Worm (Caenorhabditis elegans): ENCODE measurements around the gene srz-96.
A peak's percentile ranks its signal among the peaks of the same experiment; 100 is the strongest.

The srz-96 gene

DNA sequence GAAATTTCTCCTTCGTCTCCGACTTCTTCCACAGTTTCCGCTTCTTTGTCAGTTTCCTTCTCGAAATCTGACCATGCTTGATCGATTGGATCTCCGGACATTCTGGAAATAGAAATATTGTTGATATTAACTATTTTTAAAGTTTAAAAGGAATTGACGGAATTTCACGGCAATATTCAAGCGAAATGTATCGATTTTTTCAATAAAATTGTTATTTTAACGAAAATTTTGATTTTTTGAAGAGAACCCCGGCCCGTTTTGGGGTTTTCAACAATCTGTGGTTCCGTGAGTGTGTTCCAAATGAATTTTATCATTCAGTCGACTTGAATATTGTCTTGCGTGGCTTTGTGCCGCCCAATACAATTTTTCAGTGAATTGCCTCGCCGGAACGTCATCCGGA is 41.9 kb upstream of the srz-96 start, which contains the start of gene F40D4.13 (continued):
- TF ChIP-seq nhr-28 (tag; optimal IDR thresholded peaks at IDR 0.05) (no peak), nhr-19 (GFP tag; conservative IDR thresholded peaks at IDR 0.05) (no peak)

DNA sequence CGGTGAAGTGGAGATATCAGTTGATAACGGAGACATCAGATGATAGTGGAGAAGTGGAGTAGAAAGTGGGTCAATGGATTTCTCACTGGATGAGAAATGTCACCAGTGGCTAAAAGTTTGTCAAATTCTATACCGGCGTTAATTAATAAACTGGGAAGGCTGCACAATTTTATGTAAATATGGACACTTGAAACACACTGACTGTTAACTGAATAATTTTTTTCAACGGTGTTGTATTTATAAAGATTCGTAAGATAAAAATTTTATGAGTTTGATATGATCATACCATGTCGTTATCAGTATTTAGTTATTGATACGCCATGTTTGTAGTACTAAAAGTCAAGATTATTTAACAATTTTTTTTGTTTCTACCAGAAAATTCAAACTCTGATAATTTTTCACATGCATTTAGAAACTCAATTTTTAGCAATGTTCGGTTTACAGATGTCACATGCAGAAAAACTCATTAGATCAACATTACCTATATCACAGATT is 39.5 kb upstream of the srz-96 start, which contains the start of gene F40D4.12:
TSS of gene F40D4.12 (plus strand) at position 445 of the 495 bp plus-strand sequence.
- TF ChIP-seq lin-39 (tag; optimal IDR thresholded peaks at IDR 0.05) = no peak
- TF ChIP-seq hlh-4 (tag; optimal IDR thresholded peaks at IDR 0.05) = no peak
- no peak for TF ChIP-seq ceh-63 (GFP tag; optimal IDR thresholded peaks at IDR 0.05)
- no peak for TF ChIP-seq fkh-4 (tag; optimal IDR thresholded peaks at IDR 0.05; ENCODE audit: borderline replicate concordance)
- TF ChIP-seq egl-13 (tag; optimal IDR thresholded peaks at IDR 0.05) = no peak
- TF ChIP-seq elt-2 (tag; optimal IDR thresholded peaks at IDR 0.05) = peak; percentile 82
- TF ChIP-seq tlp-1 (tag; optimal IDR thresholded peaks at IDR 0.05) = peak; percentile 5
- no peak for TF ChIP-seq mab-9 (GFP tag; IDR thresholded peaks at IDR 0.05)
- TF ChIP-seq alr-1 (tag; optimal IDR thresholded peaks at IDR 0.05; ENCODE audit: borderline replicate concordance) = no peak

DNA sequence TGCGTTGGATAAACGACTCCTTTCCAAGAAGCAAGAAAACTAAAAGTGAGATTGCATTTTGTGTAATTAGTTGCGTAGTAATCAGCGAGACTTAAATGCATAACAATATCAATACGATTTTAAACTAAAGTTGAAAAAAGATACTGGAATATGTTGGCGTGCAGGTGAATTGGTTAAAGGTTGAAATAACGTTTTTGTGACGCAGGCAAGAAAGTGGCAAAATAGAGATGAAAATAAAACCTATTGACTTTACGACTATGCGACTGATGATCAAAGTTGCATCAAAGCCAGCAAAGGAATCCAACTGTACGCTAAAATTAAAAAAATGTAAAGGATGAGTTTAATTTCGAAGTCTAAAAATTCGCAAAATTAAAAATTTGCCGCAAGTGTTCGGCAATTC is 33.6 kb upstream of the srz-96 start, which contains the start of gene srh-102:
TSS of gene srh-102 (minus strand) at position 101 of the 400 bp plus-strand sequence.
- no peak for TF ChIP-seq ztf-4 (tag; optimal IDR thresholded peaks at IDR 0.05)
- TF ChIP-seq aha-1 (tag; optimal IDR thresholded peaks at IDR 0.05) = no peak
- TF ChIP-seq xbp-1 (tag; optimal IDR thresholded peaks at IDR 0.05) = no peak
- TF ChIP-seq unc-130 (tag; optimal IDR thresholded peaks at IDR 0.05) = no peak
- no peak for TF ChIP-seq nhr-20 (tag; optimal IDR thresholded peaks at IDR 0.05)
- no peak for TF ChIP-seq mep-1 (tag; optimal IDR thresholded peaks at IDR 0.05)
- no peak for TF ChIP-seq sup-37 (GFP tag; optimal IDR thresholded peaks at IDR 0.05)
- TF ChIP-seq ces-1 (GFP tag; optimal IDR thresholded peaks at IDR 0.05) = no peak

DNA sequence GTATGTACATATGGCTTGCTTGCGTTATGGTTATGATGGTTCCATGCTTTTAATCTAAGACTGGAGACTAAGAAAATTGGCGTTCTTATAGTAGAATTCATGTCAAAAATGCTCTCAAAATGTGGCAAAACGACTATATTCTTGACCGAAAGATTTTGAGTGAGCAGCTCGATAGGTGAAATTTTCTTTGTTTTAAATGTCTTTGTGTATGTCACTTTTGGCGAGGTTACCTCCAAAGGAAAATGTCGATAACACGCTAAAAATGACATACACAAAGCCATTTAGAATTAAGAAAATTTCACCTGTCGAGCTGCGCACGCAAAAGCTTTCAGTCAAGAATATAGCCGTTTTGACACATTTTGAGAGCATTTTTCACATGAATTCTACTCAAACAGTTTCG is 31.6 kb upstream of the srz-96 start, which contains the start of gene srz-66:
TSS of gene srz-66 (minus strand) at position 101 of the 400 bp plus-strand sequence.
- TF ChIP-seq nhr-71 (tag; optimal IDR thresholded peaks at IDR 0.05) (no peak), blmp-1 (tag; optimal IDR thresholded peaks at IDR 0.05) (no peak), unc-86 (tag; optimal IDR thresholded peaks at IDR 0.05) (no peak), pax-3 (tag; optimal IDR thresholded peaks at IDR 0.05) (no peak), jun-1 (tag; optimal IDR thresholded peaks at IDR 0.05) (no peak), fkh-8 (tag; optimal IDR thresholded peaks at IDR 0.05) (no peak), nhr-77 (tag; optimal IDR thresholded peaks at IDR 0.05) (no peak), dsc-1 (tag; optimal IDR thresholded peaks at IDR 0.05) (no peak), Y116A8C.19 (tag; optimal IDR thresholded peaks at IDR 0.05; ENCODE audit: borderline replicate concordance) (no peak), fkh-4 (tag; optimal IDR thresholded peaks at IDR 0.05; ENCODE audit: borderline replicate concordance) (no peak), sup-37 (GFP tag; optimal IDR thresholded peaks at IDR 0.05) (no peak), snu-23 (GFP tag; optimal IDR thresholded peaks at IDR 0.05) (no peak), lin-35 (GFP tag; optimal IDR thresholded peaks at IDR 0.05) (no peak), tlp-1 (tag; optimal IDR thresholded peaks at IDR 0.05) (no peak), ceh-90 (tag; optimal IDR thresholded peaks at IDR 0.05) (no peak), ceh-82 (tag; optimal IDR thresholded peaks at IDR 0.05) (no peak), fos-1 (tag; optimal IDR thresholded peaks at IDR 0.05) (no peak), isw-1 (GFP tag; IDR thresholded peaks at IDR 0.05) (no peak), nhr-84 (tag; optimal IDR thresholded peaks at IDR 0.05) (no peak)

DNA sequence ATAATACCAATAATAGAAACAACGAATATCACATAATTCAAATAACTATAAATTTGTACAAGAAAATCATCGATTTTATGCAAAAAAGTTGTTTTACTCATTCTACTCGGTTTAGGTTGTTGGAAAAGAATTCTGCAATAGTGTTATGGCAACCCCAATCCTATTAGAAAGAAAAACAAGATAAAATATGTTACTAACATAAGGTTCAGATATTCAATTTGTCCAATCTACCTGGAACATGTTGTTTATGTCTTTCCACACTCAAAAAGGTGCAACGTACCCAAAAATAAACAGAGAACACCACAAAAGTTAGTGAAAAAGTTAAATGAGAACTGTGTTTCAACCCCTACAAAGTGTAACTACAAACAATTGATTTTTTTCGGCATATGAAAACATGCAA is 28.2 kb upstream of the srz-96 start, which contains the start of gene srw-51:
TSS of gene srw-51 (minus strand) at position 101 of the 400 bp plus-strand sequence.
- TF ChIP-seq ceh-90 (tag; optimal IDR thresholded peaks at IDR 0.05) (no peak), fkh-4 (tag; optimal IDR thresholded peaks at IDR 0.05; ENCODE audit: borderline replicate concordance) (no peak), swsn-7 (tag; optimal IDR thresholded peaks at IDR 0.05) (no peak), vab-15 (tag; optimal IDR thresholded peaks at IDR 0.05) (no peak), pax-3 (tag; optimal IDR thresholded peaks at IDR 0.05) (no peak), nhr-19 (GFP tag; conservative IDR thresholded peaks at IDR 0.05) (no peak), ceh-88 (GFP tag; IDR thresholded peaks at IDR 0.05) (no peak), nhr-76 (tag; optimal IDR thresholded peaks at IDR 0.05) (no peak)
